Worm (Caenorhabditis elegans) whole organism, L4/young adult: ENCODE data around the gene srp-7.

Experiments used
- W03F9.2 ChIP-seq: fragments of 150-350 bp; optimal IDR thresholded peaks from 2 replicates; lab custom pipeline; 2014; ENCODE audit warnings: missing biosample characterization, missing genetic modification characterization
- dao-5 ChIP-seq: sonication (generic microtip); optimal IDR thresholded peaks from 2 replicates; lab custom pipeline; 2016; ENCODE audit warnings: missing genotype, missing genetic modification characterization, moderate library complexity, missing compliant biosample characterization
- him-1 ChIP-seq: sonication (generic microtip); optimal IDR thresholded peaks from 2 replicates; lab custom pipeline; 2016; ENCODE audit warnings: missing genotype, missing genetic modification reagents, missing genetic modification characterization, missing compliant biosample characterization

Gene srp-7

DNA sequence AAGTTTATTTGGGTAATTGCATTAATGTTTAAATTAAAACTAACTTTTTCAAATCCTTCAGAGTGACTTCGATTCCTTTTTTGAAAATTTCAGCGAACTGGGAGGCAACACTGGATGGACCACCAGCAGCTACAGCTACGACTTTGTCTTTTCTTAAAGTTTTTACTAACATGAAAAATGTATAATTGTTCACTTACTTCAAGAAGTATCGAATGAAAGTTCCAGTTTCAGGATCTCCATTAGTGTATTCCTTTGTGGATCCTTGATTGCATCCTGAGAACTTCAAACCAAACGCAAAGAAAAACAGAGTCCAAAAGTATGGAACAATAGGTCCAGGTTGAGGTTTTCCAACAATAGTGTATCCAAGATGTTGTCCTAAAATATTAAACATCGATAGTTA, 18.1 kb downstream of the srp-7 start:
- no peak for TF ChIP-seq him-1 (tag; lab: Kevin White, UChicago)
- no peak for TF ChIP-seq W03F9.2
- TF ChIP-seq dao-5 (tag; lab: Kevin White, UChicago): no peak

DNA sequence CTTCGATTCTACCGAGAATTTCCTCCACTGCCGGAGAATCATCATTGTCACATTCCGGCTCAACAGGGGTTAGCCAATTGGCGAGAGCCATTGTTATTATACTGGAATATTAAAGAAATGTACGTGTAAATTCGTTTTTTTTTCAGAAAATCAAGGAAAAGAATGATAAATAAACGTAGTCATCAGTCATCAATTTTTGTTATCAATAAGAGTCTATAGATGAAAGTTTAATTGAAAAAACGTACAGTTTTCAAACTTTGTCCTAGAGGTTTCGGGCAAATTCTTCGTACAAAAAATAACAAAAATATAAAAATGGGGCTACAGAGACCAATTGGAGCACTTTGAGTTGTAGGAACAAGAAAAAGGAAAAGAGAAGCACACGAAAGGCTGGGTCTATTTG, 20.1 kb downstream of the srp-7 start, which contains the start of gene F20D6.11:
Gene F20D6.11 (minus strand): TSS at position 101 of the 400 bp plus-strand sequence.
- TF ChIP-seq dao-5 (tag; lab: Kevin White, UChicago) (no peak), W03F9.2 (no peak), him-1 (tag; lab: Kevin White, UChicago) (no peak)

DNA sequence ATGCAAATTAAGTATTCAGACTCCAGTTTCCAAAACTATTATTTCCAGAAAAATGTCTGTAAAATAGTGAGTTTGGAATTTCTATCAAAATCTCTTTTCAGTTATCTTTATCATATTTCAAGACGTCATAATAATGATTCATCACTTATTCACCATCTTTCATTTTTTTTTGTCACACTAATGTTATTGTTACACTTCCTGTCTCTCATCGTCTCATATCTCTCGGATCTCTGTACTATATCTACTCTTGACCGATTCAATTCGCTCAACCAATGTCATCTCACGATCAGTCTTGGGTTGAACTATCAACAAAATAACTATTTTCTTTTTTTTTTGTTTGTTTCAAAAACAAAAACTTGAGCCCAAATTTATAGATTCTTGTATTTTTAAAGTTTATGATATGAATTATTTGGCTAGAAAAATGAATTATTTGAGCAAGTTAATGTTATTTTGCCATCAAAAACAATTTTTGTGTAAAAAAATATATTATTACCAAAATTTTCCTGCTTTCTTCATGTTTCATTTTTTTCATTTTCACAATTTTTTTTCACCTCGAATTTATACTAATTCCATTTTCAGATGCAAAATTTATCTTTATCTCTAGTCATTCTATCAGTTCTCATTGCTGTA, 22.4 kb downstream of the srp-7 start, which contains the start of gene cri-2:
Gene cri-2 (plus strand): TSS at position 580 of the 630 bp plus-strand sequence.
- TF ChIP-seq W03F9.2: no peak
- no peak for TF ChIP-seq dao-5 (tag; lab: Kevin White, UChicago)
- no peak for TF ChIP-seq him-1 (tag; lab: Kevin White, UChicago)

DNA sequence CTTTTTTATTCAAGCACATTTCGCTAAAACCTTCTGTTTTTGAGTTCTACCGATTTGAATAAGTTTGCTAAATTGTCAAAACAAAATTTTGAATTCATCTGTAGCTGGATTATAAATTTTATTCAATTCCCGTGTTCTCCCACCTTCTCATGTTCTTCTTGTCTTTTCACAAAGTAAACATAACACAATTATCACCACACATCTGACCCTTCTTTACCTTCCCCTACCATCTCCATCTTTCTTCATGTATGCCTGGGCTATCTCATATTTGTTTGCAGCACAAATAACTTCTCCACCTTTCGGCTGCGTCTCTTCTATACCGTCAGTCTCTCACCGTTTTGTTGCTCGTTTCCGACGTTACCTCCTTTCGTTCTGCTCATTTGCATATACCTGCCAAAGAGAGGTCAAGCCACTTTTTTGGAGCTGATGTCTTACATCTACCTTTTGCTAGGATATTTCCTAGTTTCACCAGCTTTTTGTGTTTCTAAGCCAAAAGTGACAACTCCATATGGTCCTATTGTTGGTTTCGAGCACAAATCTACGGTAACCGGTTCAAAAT, 24.2 kb downstream of the srp-7 start, which contains the start of gene cest-17:
Gene cest-17 (plus strand): TSS at position 248 of the 559 bp plus-strand sequence.
- TF ChIP-seq W03F9.2 (no peak), dao-5 (tag; lab: Kevin White, UChicago) (no peak), him-1 (tag; lab: Kevin White, UChicago) (no peak)

DNA sequence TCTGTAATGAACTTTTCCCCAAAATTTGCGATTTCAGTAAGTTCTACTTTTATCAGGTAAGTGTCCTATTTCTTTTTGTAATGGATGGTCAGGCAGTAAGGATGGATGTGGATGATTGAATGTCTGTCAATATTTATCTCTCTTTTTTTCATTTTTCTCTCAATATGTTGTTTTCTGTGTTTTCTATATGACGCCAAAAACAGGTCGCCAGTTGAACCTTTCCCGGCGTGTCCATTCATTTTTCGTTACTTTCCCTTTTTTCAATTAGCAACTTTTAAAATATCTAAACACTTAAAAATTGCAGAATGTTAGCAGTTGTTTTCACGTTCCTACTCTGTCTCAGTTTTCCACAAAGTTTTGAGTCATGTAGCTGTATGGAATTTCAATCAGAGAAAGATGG, 28.0 kb downstream of the srp-7 start, which contains the start of gene timp-1:
Gene timp-1 (plus strand): TSS at position 305 of the 400 bp plus-strand sequence.
- TF ChIP-seq W03F9.2: no peak
- no peak for TF ChIP-seq him-1 (tag; lab: Kevin White, UChicago)
- no peak for TF ChIP-seq dao-5 (tag; lab: Kevin White, UChicago)

DNA sequence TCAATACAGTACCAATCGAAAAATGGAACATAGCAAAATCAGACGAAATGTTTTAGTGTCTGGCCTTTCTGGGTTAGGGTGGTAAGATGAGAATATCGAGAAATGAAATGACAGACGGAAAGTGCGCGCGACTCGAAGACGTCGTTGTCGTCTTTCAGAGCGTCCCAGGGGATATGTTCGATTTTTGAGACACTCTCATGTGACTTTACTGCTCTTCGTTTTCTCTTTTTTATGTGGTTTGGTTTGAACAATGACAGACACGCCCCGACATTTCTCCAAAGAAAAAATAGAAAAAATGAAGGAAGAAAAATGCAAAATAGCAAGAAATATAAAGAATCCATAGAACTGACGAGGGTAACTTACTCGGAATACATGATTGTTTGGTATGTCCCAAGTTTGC, 31.6 kb downstream of the srp-7 start:
- no peak for TF ChIP-seq him-1 (tag; lab: Kevin White, UChicago)
- TF ChIP-seq W03F9.2: no peak
- TF ChIP-seq dao-5 (tag; lab: Kevin White, UChicago): no peak

DNA sequence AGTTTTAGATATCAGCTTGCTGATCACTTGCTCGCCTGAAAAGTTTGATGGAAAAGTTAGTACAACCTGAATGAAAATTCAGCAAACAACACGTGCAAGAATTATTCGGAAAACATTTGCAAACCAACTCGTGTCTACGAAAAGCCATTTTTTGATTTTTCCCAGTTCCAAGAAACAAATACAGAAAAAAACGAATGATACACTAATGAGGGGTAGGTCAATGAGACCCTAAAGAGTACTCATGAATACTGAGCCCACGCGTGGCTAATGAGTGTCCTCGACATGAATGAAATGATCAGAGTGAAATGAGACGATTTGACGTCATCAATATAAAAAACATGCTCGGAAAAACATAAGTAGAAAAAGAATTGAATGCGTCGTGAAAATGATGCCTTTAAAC, 33.1 kb downstream of the srp-7 start:
- TF ChIP-seq him-1 (tag; lab: Kevin White, UChicago): no peak
- no peak for TF ChIP-seq dao-5 (tag; lab: Kevin White, UChicago)

DNA sequence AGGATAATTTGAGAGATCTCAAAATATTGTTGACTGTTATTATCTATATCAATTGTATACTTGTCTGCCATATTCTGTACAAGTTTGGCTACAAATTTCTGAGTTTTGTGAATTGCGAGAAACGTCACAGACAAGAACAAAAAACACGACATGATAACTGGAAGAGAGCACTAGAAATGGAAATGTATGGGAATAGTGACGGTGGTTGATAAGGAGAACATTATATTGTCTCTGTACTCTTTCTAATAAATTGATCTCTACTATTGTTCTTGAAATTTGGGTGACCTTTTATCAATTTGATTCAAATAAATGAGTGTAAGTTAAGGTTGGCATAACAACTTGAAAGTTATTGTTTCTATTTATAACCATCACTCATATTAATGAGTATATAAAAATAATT, 33.9 kb downstream of the srp-7 start:
- TF ChIP-seq him-1 (tag; lab: Kevin White, UChicago): no peak
- TF ChIP-seq dao-5 (tag; lab: Kevin White, UChicago): no peak
- TF ChIP-seq W03F9.2: no peak

DNA sequence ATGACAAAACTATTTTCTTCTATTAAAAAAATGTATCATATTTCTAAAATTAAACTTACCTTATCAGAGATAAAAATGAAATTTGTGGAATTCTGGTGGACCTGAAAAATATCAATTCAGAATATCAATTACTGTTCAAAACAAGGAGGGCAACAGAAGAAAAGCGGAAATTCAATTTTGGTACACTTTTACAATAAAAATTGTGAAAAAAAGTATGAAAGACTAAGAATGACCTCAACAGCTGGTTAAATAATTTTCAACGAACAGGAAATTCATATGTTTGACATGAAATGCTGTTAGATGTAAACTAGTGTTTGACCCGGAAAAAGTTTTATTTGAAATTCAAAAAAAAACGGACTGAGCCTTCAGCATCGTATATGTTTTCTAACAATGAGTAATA, 34.9 kb downstream of the srp-7 start, which contains the start of gene K07C11.7:
Gene K07C11.7 (minus strand): TSS at position 101 of the 400 bp plus-strand sequence.
- TF ChIP-seq dao-5 (tag; lab: Kevin White, UChicago) (no peak), him-1 (tag; lab: Kevin White, UChicago) (no peak), W03F9.2 (no peak)

DNA sequence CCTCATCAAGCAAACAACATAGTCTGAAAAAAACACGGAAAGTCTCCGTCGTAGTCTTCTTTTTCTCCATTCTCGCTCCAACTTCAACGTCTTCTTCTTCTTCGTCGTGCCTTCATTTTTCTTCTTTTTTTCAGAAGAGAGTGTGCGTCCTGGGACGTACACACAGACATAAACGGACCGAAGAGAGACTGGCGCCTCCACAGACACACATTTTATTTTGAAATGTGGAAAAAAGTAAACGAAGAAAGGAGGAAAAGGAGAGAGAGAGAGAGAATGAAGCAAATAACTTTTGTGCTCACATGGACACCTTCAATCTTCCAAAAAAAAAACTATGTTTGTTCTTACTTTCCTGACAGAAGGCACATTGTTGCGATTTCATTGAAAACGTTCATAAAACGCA, 36.2 kb downstream of the srp-7 start:
- no peak for TF ChIP-seq him-1 (tag; lab: Kevin White, UChicago)
- TF ChIP-seq dao-5 (tag; lab: Kevin White, UChicago): no peak
- no peak for TF ChIP-seq W03F9.2

DNA sequence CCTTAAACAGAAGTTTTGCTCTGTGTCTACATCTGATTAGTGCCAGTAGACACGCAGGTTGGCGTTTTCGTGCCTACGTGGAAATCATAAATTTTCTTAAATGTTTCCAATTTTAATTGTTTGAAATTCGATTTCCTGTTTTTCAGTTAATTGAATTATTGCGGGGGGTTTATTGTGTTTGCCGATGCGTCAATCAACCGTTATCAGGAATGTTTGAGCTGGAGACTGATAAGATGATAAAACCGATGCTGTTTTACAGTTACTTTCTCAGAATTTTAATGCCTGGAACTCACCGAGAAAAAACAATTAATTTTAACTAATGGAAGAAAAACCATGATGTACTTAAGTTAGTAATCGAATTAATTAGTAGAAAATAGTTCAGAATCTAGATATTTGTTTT, 38.2 kb downstream of the srp-7 start:
- TF ChIP-seq W03F9.2 (no peak), dao-5 (tag; lab: Kevin White, UChicago) (no peak), him-1 (tag; lab: Kevin White, UChicago) (no peak)

DNA sequence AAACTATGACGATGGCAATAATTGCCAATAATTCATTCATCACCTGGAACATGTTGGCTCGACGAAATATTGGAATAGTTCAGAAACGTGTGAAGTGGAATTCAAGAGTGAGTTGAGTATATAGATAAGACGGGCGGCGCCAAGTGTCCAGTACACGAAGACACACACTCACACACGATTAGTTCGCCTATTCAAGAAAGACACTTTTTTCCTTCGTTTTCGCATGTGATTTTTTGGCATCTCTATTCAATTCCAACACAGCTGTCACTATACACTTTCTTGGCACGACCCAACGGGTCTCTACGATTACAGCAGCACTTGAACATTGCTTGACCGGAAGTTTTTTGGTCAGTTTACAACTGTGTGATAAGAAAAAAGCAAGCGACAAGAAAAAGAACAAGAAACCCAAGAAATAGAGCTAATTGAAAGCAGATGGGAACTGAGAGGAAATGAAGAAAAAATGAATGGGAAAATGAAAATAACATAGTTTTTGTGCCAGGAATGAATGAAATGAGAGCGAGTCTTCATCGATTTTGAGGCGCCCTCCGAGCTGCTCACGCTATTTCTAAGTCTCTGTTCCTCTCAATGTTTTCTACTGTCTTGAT, 38.8 kb downstream of the srp-7 start, which contains the start of gene K07C11.8:
Gene K07C11.8 (minus strand): TSS at position 224 of the 605 bp plus-strand sequence.
- TF ChIP-seq him-1 (tag; lab: Kevin White, UChicago) (no peak), W03F9.2 (no peak), dao-5 (tag; lab: Kevin White, UChicago) (no peak)

DNA sequence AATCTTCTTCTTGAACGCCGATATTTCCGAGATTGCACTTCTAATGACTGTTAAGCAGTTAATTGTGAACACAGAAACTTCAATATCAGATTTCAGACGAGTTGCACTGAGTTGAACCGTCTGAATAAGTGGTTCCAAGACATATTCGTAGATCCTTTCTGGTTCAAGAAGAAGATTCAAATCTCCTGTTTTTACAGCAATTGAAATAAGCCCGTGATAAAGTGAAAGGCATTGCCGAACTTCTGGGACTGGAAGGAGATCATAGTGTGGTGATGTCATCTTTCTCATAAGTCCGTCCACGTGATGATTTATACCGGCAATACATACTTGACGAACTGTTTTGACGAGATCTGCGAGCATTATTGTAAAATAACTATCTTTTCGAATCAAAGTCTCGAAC, 40.6 kb downstream of the srp-7 start:
- TF ChIP-seq dao-5 (tag; lab: Kevin White, UChicago) (no peak), W03F9.2 (no peak), him-1 (tag; lab: Kevin White, UChicago) (no peak)

DNA sequence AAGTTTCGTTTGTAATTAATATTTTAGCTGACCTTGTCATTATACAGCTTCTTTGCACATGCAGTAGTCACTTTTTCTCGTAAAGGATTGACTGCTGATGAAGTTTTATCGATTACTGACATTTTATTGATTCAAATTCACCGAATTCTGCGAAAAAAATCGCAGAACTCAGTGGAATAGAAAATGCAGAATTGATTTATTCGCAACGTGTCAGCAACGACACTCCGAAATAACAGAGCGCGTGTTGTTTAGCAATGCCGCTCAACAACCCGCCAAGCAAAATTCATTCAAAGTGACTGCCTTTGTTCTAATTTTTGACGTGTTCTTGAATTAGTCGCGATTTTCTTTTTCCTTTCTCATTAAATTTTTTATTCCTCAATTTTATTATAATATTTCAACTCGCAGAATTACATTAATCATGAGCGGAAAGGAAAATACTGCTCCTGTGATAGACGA, 42.2 kb downstream of the srp-7 start, which contains the start of the genes cogc-6 and air-1:
Gene cogc-6 (minus strand): TSS at position 234 of the 456 bp plus-strand sequence.
Gene air-1 (plus strand): TSS at position 406 of the 456 bp plus-strand sequence.
- TF ChIP-seq him-1 (tag; lab: Kevin White, UChicago): no peak
- no peak for TF ChIP-seq dao-5 (tag; lab: Kevin White, UChicago)
- no peak for TF ChIP-seq W03F9.2
